Fruit fly (Drosophila melanogaster): Measurements from ENCODE around the gene CG9257.
A peak's percentile ranks its signal among the peaks of the same experiment; 100 is the strongest.

CG9257 gene

DNA sequence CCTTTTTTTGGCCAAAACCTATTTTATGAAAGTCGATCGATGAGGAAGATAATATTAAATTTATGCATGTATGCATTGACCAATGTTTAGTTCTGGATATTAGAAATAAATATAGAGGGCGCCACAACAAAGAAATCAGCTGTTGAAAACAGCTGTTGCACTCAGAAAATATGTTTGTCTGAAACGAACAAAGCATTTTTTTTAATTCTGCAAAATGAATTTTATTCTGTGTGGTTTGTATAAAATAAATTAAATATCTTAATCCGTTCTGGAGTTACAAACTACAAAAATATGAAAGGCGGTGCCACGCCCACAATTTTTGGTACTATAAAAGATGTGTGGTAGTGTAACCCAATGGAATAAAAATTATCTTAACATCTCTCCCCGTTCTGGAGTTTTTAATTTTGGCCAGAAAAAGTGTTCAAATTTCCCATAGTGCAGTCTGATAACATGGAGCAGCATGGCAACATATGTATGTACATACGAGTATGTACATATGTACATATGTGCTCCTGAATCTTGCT, 6.3 kb downstream of the CG9257 start (continued):
- TF ChIP-seq CG13424 (tag; optimal IDR thresholded peaks at IDR 0.05) (peak; percentile 67), CG8359 (GFP tag; optimal IDR thresholded peaks at IDR 0.05; ENCODE audit: borderline replicate concordance) (no peak), CG12659 (GFP tag; optimal IDR thresholded peaks at IDR 0.05) (peak; percentile 51), CG12769 (tag; optimal IDR thresholded peaks at IDR 0.05) (no peak), CG10959 (GFP tag; IDR thresholded peaks at IDR 0.05) (peak; percentile 58), CG15011 (GFP tag; optimal IDR thresholded peaks at IDR 0.05) (no peak), Nf-YC (tag; optimal IDR thresholded peaks at IDR 0.05) (peak; percentile 43), CG31388 (GFP tag; optimal IDR thresholded peaks at IDR 0.05) (no peak), CG4730 (GFP tag; IDR thresholded peaks at IDR 0.05) (no peak), Ets65A (GFP tag) (peak; percentile 7), Side (GFP tag; optimal IDR thresholded peaks at IDR 0.05) (peak; percentile 40), CG11093 (GFP tag; IDR thresholded peaks at IDR 0.05) (no peak), Mes4 (GFP tag; optimal IDR thresholded peaks at IDR 0.05) (peak; percentile 31), Aef1 (GFP tag; IDR thresholded peaks at IDR 0.05) (0 out of 3 replicates have a peak, but pooled peaks have one; percentile 9), CG3281 (GFP tag; optimal IDR thresholded peaks at IDR 0.05) (peak; percentile 25), Hmr (GFP tag; optimal IDR thresholded peaks at IDR 0.05) (peak; percentile 49), CG3726 (GFP tag; IDR thresholded peaks at IDR 0.05) (no peak), HHEX (GFP tag; optimal IDR thresholded peaks at IDR 0.05) (peak; percentile 15), E2f2 (GFP tag; IDR thresholded peaks at IDR 0.05) (peak; percentile 25; the same call in 1 of the 2 replicates), hb (GFP tag; IDR thresholded peaks at IDR 0.05; ENCODE audit: partially characterized antibody) (no peak), HmgD (GFP tag; optimal IDR thresholded peaks at IDR 0.05) (no peak), CG4617 (GFP tag; optimal IDR thresholded peaks at IDR 0.05; ENCODE audit: borderline replicate concordance) (no peak), HLHmδ (GFP tag; optimal IDR thresholded peaks at IDR 0.05) (no peak), NC2β (GFP tag; optimal IDR thresholded peaks at IDR 0.05) (peak; percentile 24), CG12071 (GFP tag; optimal IDR thresholded peaks at IDR 0.05) (no peak), CG13123 (GFP tag; optimal IDR thresholded peaks at IDR 0.05) (peak; percentile 3), Lhr (GFP tag; optimal IDR thresholded peaks at IDR 0.05) (peak; percentile 36), CG34422 (GFP tag; IDR thresholded peaks at IDR 0.05) (0 out of 3 replicates have a peak, but pooled peaks have one; percentile 13), CG10274 (GFP tag; optimal IDR thresholded peaks at IDR 0.05) (no peak), ewg (GFP tag; optimal IDR thresholded peaks at IDR 0.05) (peak; percentile 48), CG1647 (GFP tag; optimal IDR thresholded peaks at IDR 0.05) (no peak), CG18476 (GFP tag; optimal IDR thresholded peaks at IDR 0.05) (peak; percentile 64), Fer1 (GFP tag; optimal IDR thresholded peaks at IDR 0.05) (no peak), lola (GFP tag; optimal IDR thresholded peaks at IDR 0.05) (peak in 1 of 3 experiments; percentile 82), CG10462 (GFP tag; optimal IDR thresholded peaks at IDR 0.05) (peak; percentile 39), CG13775 (GFP tag; optimal IDR thresholded peaks at IDR 0.05) (peak; percentile 67), Dp (GFP tag; optimal IDR thresholded peaks at IDR 0.05) (no peak), fd3F (GFP tag; optimal IDR thresholded peaks at IDR 0.05) (peak; percentile 36), pnt (GFP tag; optimal IDR thresholded peaks at IDR 0.05) (peak; percentile 37), Antp (GFP tag; optimal IDR thresholded peaks at IDR 0.05) (peak; percentile 8), TFAM (GFP tag; optimal IDR thresholded peaks at IDR 0.05) (no peak), chm (GFP tag; IDR thresholded peaks at IDR 0.05) (no peak; the same call in 1 of the 2 replicates), CG7372 (GFP tag; IDR thresholded peaks at IDR 0.05) (no peak), CG9797 (GFP tag; optimal IDR thresholded peaks at IDR 0.05) (no peak), CG17186 (GFP tag; optimal IDR thresholded peaks at IDR 0.05) (no peak), Sox100B (GFP tag; optimal IDR thresholded peaks at IDR 0.05) (peak; percentile 62), Elba2 (GFP tag; optimal IDR thresholded peaks at IDR 0.05) (no peak), CG6813 (GFP tag; optimal IDR thresholded peaks at IDR 0.05) (peak; percentile 6), Lim3 (GFP tag; IDR thresholded peaks at IDR 0.05) (no peak), CG17385 (GFP tag; optimal IDR thresholded peaks at IDR 0.05) (peak; percentile 57)

Data from whole organism, embryonic.